Fruit fly (Drosophila melanogaster) whole organism, pupa: ENCODE results near the gene dan.

Source experiments
- CG14655 ChIP-seq: fragments of 200-800 bp; sonication (Bioruptor generic); optimal IDR thresholded peaks from 3 replicates; lab custom pipeline; 2017; ENCODE audit warnings: mild to moderate bottlenecking, missing biosample characterization, missing genetic modification reagents, missing genetic modification characterization
- Ets98B ChIP-seq: fragments of 200-800 bp; sonication (Bioruptor generic); IDR thresholded peaks from 2 replicates; pipeline ENCODE4 v1.3.6; 2022; ENCODE audit warnings: missing biosample characterization, missing genetic modification characterization

- TF ChIP-seq Ets98B (GFP tag; lab: Robert Waterston, UW) = no peak
- TF ChIP-seq CG14655 (GFP tag; lab: Kevin White, UChicago) = no peak
Measured at dm6 chr3R:25221203-25221807, 37.1 kb downstream of the dan start, which contains the start of gene Alg9.
